Worm (Caenorhabditis elegans) whole organism, early embryonic: ENCODE data around the gene Y58A7A.3.

ENCODE experiments used
- B0310.2 ChIP-seq: sonication (generic microtip); optimal IDR thresholded peaks from 2 replicates; lab custom pipeline; 2016; ENCODE audit warnings: mild to moderate bottlenecking, missing genetic modification characterization, missing compliant biosample characterization
- F13C5.2 ChIP-seq: sonication (generic microtip); optimal IDR thresholded peaks from 2 replicates; lab custom pipeline; 2017; ENCODE audit warnings: mild to moderate bottlenecking, missing genetic modification characterization, inconsistent platforms, missing compliant biosample characterization
- aly-1 ChIP-seq: sonication (generic microtip); optimal IDR thresholded peaks from 2 replicates; lab custom pipeline; 2016; ENCODE audit warnings: missing genetic modification characterization, missing compliant biosample characterization
- ama-1 ChIP-seq: fragments of 150-350 bp; optimal IDR thresholded peaks from 2 replicates; lab custom pipeline; 2014
- ceh-13 ChIP-seq: fragments of 200-800 bp; sonication (Bioruptor generic); optimal IDR thresholded peaks from 2 replicates; lab custom pipeline; 2018; ENCODE audit warnings: mild to moderate bottlenecking, missing genetic modification characterization, missing compliant biosample characterization
- ceh-36 ChIP-seq: sonication (generic microtip); optimal IDR thresholded peaks from 2 replicates; lab custom pipeline; 2016; ENCODE audit warnings: missing genetic modification characterization, inconsistent platforms, missing compliant biosample characterization
- ets-7 ChIP-seq: sonication (generic microtip); optimal IDR thresholded peaks from 2 replicates; lab custom pipeline; 2016; ENCODE audit warnings: missing genotype, missing genetic modification characterization, missing compliant biosample characterization
- flt-1 ChIP-seq: fragments of 200-800 bp; sonication (Bioruptor generic); IDR thresholded peaks from 2 replicates; pipeline ENCODE4 v1.3.6; 2022; ENCODE audit warnings: missing genetic modification characterization, missing compliant biosample characterization
- hmbx-1 ChIP-seq: sonication (generic microtip); optimal IDR thresholded peaks from 2 replicates; lab custom pipeline; 2016; ENCODE audit warnings: mild to moderate bottlenecking, missing genetic modification characterization, missing compliant biosample characterization
- hmg-4 ChIP-seq: fragments of 200-800 bp; sonication (Bioruptor generic); optimal IDR thresholded peaks from 2 replicates; lab custom pipeline; 2018; ENCODE audit warnings: mild to moderate bottlenecking, missing genetic modification characterization, missing compliant biosample characterization
- hnd-1 ChIP-seq: sonication (generic microtip); optimal IDR thresholded peaks from 2 replicates; lab custom pipeline; 2016; ENCODE audit warnings: missing genetic modification characterization, missing compliant biosample characterization
- pes-1 ChIP-seq: fragments of 200-800 bp; sonication (Bioruptor generic); IDR thresholded peaks from 2 replicates; pipeline ENCODE4 v1.3.6; 2022; ENCODE audit warnings: missing genetic modification reagents, missing genetic modification characterization, missing compliant biosample characterization
- scrt-1 ChIP-seq: fragments of 200-800 bp; sonication (Bioruptor generic); IDR thresholded peaks from 2 replicates; pipeline ENCODE4 v1.3.6; 2022; ENCODE audit warnings: missing genetic modification characterization, missing compliant biosample characterization
- sea-1 ChIP-seq: fragments of 200-800 bp; sonication (Bioruptor generic); conservative IDR thresholded peaks from 2 replicates; pipeline ENCODE4 v1.3.6; 2022; ENCODE audit warnings: missing genetic modification characterization, missing compliant biosample characterization
- tbx-11 ChIP-seq: fragments of 200-800 bp; sonication (Bioruptor generic); IDR thresholded peaks from 2 replicates; pipeline ENCODE4 v1.3.6; 2022; ENCODE audit warnings: missing genetic modification characterization, missing compliant biosample characterization
- tbx-37 ChIP-seq: fragments of 200-800 bp; sonication (Bioruptor generic); conservative IDR thresholded peaks from 2 replicates; pipeline ENCODE4 v1.3.6; 2022; ENCODE audit warnings: missing genetic modification reagents, missing genetic modification characterization, missing compliant biosample characterization
- tra-4 ChIP-seq: sonication (generic microtip); optimal IDR thresholded peaks from 2 replicates; lab custom pipeline; 2017; ENCODE audit warnings: missing genetic modification characterization, missing compliant biosample characterization

Y58A7A.3 gene

ce11 chrV:5107816-5108215, 27.1 kb upstream of the Y58A7A.3 start, which contains the start of gene srab-3:
srab-3 (minus strand) TSS chrV:5107916.
- TF ChIP-seq hmbx-1 (tag; lab: Kevin White, UChicago) (no peak), sea-1 (GFP tag; lab: Robert Waterston, UW) (no peak)

- no peak for TF ChIP-seq scrt-1 (GFP tag; lab: Robert Waterston, UW)
- TF ChIP-seq ama-1 (lab: Kevin White, UChicago) = no peak
- no peak for TF ChIP-seq sea-1 (GFP tag; lab: Robert Waterston, UW)
- no peak for TF ChIP-seq tbx-11
- no peak for TF ChIP-seq hmg-4 (GFP tag; lab: Kevin White, UChicago)
- no peak for TF ChIP-seq B0310.2
- TF ChIP-seq tbx-37 (GFP tag; lab: Robert Waterston, UW) = no peak
- TF ChIP-seq hnd-1 (tag; lab: Kevin White, UChicago) = no peak
- no peak for TF ChIP-seq ceh-13 (GFP tag; lab: Kevin White, UChicago)
- TF ChIP-seq flt-1 (GFP tag; lab: Robert Waterston, UW) = no peak
- no peak for TF ChIP-seq ceh-36
- no peak for TF ChIP-seq aly-1 (tag; lab: Kevin White, UChicago)
- TF ChIP-seq ets-7 (tag; lab: Kevin White, UChicago) = no peak
- TF ChIP-seq pes-1 (GFP tag; lab: Robert Waterston, UW) = no peak
- no peak for TF ChIP-seq tra-4 (tag; lab: Kevin White, UChicago)
- no peak for TF ChIP-seq F13C5.2
- TF ChIP-seq hmbx-1 (tag; lab: Kevin White, UChicago) = no peak
Measured at ce11 chrV:5104934-5105333, 24.2 kb upstream of the Y58A7A.3 start, which contains the start of gene srab-2. srab-2 (minus strand) TSS chrV:5105034.

DNA sequence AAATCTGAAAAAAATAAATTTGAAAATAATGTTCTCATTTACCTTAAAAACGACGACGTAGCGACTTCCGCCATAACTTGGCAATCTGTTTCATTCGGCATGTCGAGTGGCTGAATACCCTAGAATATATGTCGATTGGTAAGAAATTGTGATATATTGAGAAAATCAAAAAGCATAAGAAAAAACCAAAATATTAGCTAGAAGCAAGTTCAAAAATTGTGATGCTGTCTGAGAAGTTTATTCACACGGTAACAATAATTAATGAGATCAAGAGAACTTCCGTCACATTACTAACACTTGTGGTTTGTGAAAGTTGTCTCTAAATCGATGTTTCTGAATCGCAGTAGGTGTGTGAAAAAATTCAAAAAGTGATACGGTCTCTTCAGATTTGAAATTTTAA, 21.3 kb upstream of the Y58A7A.3 start, which contains the start of gene srab-1:
srab-1 (minus strand) TSS at position 101 of the 400 bp plus-strand sequence.
- TF ChIP-seq tra-4 (tag; lab: Kevin White, UChicago) (no peak), ets-7 (tag; lab: Kevin White, UChicago) (no peak), pes-1 (GFP tag; lab: Robert Waterston, UW) (no peak), scrt-1 (GFP tag; lab: Robert Waterston, UW) (no peak), B0310.2 (no peak), F13C5.2 (no peak), ceh-36 (no peak), ceh-13 (GFP tag; lab: Kevin White, UChicago) (no peak), flt-1 (GFP tag; lab: Robert Waterston, UW) (no peak), aly-1 (tag; lab: Kevin White, UChicago) (no peak), ama-1 (lab: Kevin White, UChicago) (no peak)

DNA sequence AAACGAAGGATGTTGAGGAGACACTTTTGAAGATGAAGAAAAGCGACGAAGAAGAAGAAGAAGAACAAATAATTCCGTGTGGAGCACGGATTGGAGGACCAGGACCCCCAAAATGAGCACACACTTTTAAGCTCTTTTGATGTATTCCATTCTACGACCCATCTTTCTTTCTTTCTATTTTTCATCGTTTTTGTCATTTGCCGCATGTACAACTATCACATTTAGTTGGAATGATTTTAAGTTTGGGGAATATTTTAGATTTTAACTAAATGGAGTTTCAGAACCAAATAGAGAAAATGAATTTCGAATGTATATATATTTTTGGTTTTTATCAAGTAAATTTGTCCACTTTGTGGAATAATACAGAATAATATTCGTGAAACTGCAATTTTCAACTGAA, 18.2 kb upstream of the Y58A7A.3 start, which contains the start of gene unc-46:
unc-46 (minus strand) TSS at position 101 of the 400 bp plus-strand sequence.
- TF ChIP-seq scrt-1 (GFP tag; lab: Robert Waterston, UW) (no peak), hmg-4 (GFP tag; lab: Kevin White, UChicago) (no peak), flt-1 (GFP tag; lab: Robert Waterston, UW) (no peak), pes-1 (GFP tag; lab: Robert Waterston, UW) (no peak), tbx-11 (no peak), ama-1 (lab: Kevin White, UChicago) (no peak), F13C5.2 (no peak), tra-4 (tag; lab: Kevin White, UChicago) (no peak), hmbx-1 (tag; lab: Kevin White, UChicago) (no peak), tbx-37 (GFP tag; lab: Robert Waterston, UW) (no peak), hnd-1 (tag; lab: Kevin White, UChicago) (no peak), ceh-13 (GFP tag; lab: Kevin White, UChicago) (no peak), ceh-36 (no peak), B0310.2 (no peak)

- no peak for TF ChIP-seq ets-7 (tag; lab: Kevin White, UChicago)
- no peak for TF ChIP-seq aly-1 (tag; lab: Kevin White, UChicago)
- TF ChIP-seq scrt-1 (GFP tag; lab: Robert Waterston, UW) = no peak
- TF ChIP-seq hnd-1 (tag; lab: Kevin White, UChicago) = no peak
- no peak for TF ChIP-seq F13C5.2
- no peak for TF ChIP-seq ceh-13 (GFP tag; lab: Kevin White, UChicago)
- TF ChIP-seq tra-4 (tag; lab: Kevin White, UChicago) = no peak
- TF ChIP-seq hmg-4 (GFP tag; lab: Kevin White, UChicago) = no peak
- no peak for TF ChIP-seq tbx-11
- no peak for TF ChIP-seq ceh-36
- TF ChIP-seq B0310.2 = no peak
- no peak for TF ChIP-seq ama-1 (lab: Kevin White, UChicago)
Measured at ce11 chrV:5097035-5097434, 16.3 kb upstream of the Y58A7A.3 start, which contains the start of gene C04F5.2. C04F5.2 (minus strand) TSS chrV:5097135.

ce11 chrV:5090386-5090785, 9.7 kb upstream of the Y58A7A.3 start:
- no peak for TF ChIP-seq hnd-1 (tag; lab: Kevin White, UChicago)
- TF ChIP-seq aly-1 (tag; lab: Kevin White, UChicago) = no peak
- TF ChIP-seq hmbx-1 (tag; lab: Kevin White, UChicago) = no peak
- no peak for TF ChIP-seq sea-1 (GFP tag; lab: Robert Waterston, UW)
- TF ChIP-seq ceh-36 = no peak
- no peak for TF ChIP-seq scrt-1 (GFP tag; lab: Robert Waterston, UW)
- no peak for TF ChIP-seq tbx-11
- no peak for TF ChIP-seq tra-4 (tag; lab: Kevin White, UChicago)
- TF ChIP-seq flt-1 (GFP tag; lab: Robert Waterston, UW) = no peak
- TF ChIP-seq tbx-37 (GFP tag; lab: Robert Waterston, UW) = no peak
- TF ChIP-seq F13C5.2 = no peak
- TF ChIP-seq hmg-4 (GFP tag; lab: Kevin White, UChicago) = no peak
- no peak for TF ChIP-seq ets-7 (tag; lab: Kevin White, UChicago)
- TF ChIP-seq B0310.2 = no peak
- TF ChIP-seq ceh-13 (GFP tag; lab: Kevin White, UChicago) = no peak
- TF ChIP-seq pes-1 (GFP tag; lab: Robert Waterston, UW) = no peak
- TF ChIP-seq ama-1 (lab: Kevin White, UChicago) = no peak

- no peak for TF ChIP-seq ets-7 (tag; lab: Kevin White, UChicago)
- TF ChIP-seq flt-1 (GFP tag; lab: Robert Waterston, UW) = no peak
- no peak for TF ChIP-seq tbx-37 (GFP tag; lab: Robert Waterston, UW)
- no peak for TF ChIP-seq sea-1 (GFP tag; lab: Robert Waterston, UW)
- TF ChIP-seq tra-4 (tag; lab: Kevin White, UChicago) = no peak
Measured at ce11 chrV:5089497-5090134, 8.9 kb upstream of the Y58A7A.3 start, which contains the start of gene glb-32. glb-32 (minus strand) TSS chrV:5089547.
